Worm (Caenorhabditis elegans): ENCODE measurements around the gene clec-233.

The clec-233 gene

DNA sequence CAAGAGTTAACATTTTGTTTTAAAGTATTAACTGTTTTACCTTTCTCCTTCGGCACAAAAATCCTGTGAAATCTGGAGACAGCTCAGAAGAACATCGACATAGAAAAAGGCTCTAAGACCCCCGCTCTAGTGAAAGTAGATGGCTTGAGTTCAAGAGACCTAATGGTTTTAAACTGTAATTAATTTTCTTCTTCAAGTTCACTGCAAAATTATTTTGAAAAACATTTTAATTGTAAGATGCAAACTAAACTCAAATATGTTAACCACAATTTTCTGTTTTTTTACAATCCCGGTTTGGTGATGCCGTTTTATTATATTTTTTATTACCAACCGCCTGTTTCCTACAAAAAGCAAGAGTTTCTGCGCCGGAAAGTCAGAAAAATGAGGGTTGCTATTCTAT lies at the start of gene clec-233:
clec-233 (plus strand) TSS at position 301 of the 400 bp plus-strand sequence.
- TF ChIP-seq unc-62 (GFP tag; optimal IDR thresholded peaks at IDR 0.05), result no peak

DNA sequence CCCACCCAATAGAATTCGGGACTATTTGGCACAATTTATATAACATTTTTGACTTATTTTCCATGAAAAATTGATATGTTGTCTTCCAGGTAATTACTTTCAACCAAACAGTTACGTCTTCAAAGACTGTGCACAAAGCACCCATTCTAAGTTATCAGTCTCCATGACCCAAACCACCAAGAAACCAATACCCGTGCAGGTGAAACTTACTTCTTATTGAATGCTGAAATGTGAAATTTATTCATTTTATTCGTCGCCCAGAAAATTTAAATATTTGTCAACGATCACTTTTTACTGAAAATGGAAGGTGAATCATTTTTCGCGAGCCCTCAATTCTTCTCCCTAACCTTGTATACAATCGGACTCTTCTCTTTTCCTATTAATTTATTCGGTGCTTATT lies 43.2 kb upstream of the clec-233 start, which contains the start of gene srh-281:
srh-281 (plus strand) TSS at position 301 of the 400 bp plus-strand sequence.
- no peak for TF ChIP-seq unc-62 (GFP tag; optimal IDR thresholded peaks at IDR 0.05)

DNA sequence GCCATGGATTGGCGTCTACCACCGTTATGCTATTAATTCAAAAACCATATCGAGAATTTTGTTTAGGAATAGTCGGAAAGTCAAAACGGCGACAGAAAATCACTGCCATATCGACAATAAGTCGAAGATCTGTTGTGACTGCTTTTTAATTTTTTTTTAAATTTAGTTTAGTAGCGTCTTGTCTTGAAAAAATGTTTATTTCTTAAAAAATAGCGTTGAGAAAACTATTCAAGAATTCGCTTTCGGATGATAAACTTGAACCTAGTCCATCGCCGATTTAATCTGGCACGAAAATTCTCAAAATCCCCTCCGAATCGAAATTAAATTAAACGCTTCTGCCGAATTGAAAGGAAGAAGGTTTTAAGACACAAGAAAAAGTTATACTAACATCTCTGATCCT lies 41.6 kb upstream of the clec-233 start, which contains the start of gene srh-279:
srh-279 (plus strand) TSS at position 301 of the 400 bp plus-strand sequence.
- TF ChIP-seq unc-62 (GFP tag; optimal IDR thresholded peaks at IDR 0.05), result no peak

DNA sequence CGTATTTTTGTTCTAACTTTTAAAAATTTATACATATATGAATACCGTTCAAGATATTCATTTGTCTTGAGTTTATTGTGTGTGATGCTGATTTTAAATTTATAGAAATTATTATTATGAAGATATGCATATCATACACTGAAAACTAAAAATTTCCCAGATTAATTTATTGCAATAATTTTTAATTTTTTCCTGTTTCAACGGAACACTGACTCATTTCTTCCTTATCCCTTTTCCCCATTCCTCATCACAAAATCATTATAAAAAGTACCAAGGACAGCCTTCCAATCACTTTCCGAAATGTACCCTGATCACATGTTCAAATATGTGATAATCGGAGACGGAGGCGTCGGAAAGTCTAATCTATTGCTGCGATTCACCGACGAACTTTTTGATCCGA lies 39.1 kb upstream of the clec-233 start, which contains the start of gene rabr-4:
rabr-4 (plus strand) TSS at position 301 of the 400 bp plus-strand sequence.
- TF ChIP-seq unc-62 (GFP tag; optimal IDR thresholded peaks at IDR 0.05), result no peak

DNA sequence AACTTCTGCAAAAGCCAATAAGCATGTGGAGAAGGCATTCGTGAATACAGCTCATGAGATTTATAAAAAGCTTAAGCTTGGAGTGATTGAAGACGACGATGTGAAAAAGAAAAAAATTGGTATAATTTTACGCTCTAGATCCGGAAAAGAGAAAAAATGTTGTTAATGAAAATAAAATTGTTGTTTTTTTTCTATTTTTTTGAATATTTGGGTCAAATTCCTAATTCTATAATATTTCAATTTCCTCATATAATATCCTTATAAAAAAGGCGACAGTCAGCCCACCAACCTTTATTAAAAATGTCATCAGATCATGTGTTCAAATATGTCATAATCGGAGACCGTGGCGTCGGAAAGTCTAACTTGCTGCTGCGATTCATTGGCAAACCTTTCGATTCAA lies 38.3 kb upstream of the clec-233 start, which contains the start of gene rabr-3:
rabr-3 (plus strand) TSS at position 301 of the 400 bp plus-strand sequence.
- no peak for TF ChIP-seq unc-62 (GFP tag; optimal IDR thresholded peaks at IDR 0.05)

DNA sequence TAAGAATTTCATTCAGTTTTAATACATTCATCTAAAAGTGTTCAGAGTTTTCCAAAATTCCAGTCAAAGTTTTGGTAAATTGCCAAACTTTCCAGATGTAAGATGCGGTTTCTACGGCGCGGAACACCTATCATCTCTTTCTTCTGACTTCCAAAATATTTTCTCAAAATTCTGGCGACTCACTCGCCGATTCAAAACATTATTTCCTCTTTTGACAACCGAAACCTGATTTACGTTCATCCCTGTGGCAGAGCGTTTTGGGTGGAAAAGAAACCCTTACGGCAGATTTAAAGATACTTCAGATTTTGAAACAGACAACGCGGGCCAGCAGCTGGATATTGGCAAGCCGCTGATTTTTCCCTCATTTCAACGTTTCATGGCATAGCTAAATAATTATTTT lies 35.7 kb upstream of the clec-233 start, which contains the start of gene F11A5.5:
F11A5.5 (plus strand) TSS at position 301 of the 400 bp plus-strand sequence.
- TF ChIP-seq unc-62 (GFP tag; optimal IDR thresholded peaks at IDR 0.05), result no peak

DNA sequence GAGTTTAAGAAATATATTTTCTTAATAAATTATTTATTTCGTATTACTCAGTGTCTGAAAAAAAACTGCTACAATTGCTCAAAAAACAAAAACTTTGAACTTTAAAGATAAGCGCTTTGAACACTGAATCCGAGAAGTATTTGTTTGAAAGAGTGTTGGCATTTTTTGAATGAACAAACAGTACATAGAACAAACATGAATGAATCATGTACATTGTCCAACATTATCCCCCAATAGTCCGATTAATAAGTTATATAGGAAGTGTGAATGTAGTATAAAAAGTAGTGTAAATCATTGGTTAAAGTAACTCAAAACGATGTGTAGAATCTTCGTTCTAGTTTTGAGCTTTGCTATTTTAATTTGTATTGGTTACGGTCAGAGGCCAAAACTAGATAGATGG lies 32.0 kb upstream of the clec-233 start, which contains the start of gene F11A5.17:
F11A5.17 (plus strand) TSS at position 301 of the 400 bp plus-strand sequence.
- no peak for TF ChIP-seq unc-62 (GFP tag; optimal IDR thresholded peaks at IDR 0.05)

DNA sequence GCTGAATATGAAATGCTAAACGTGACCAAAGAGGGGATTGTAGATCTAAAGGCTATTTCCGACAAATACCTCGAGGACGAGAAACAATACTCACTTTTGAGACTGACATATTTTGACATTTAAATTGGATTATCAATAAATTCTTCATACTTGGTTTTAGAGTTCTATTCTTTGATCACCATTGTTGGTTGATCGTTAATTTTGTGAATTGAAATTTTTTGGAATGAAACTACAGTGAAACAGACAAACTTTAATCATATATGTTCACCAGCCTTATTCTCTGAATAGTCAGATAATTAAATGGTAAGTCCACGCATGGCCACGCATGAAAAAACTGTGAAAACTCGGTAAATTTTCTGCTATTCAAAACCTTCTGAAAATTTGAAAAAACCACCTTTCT lies 31.1 kb upstream of the clec-233 start, which contains the start of gene F11A5.18:
F11A5.18 (plus strand) TSS at position 301 of the 400 bp plus-strand sequence.
- no peak for TF ChIP-seq unc-62 (GFP tag; optimal IDR thresholded peaks at IDR 0.05)

DNA sequence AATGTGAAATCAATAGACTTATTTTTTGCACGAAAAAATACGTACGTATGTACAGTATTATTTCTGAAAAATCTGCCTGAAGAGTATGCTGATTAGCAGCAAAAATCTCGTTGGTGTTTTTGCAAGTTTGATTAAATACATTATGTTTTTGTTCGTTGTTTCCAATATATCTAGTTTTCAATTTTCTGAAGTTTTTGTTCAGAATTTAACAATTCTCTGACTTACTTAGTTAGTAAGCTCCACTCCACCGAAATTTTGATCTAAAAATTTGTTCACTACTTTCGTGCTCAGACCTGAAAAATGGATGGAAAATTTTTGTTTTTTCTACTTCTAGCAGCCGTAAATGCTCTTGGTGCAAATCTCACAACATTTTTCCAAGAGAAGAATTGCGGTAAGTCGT lies 28.8 kb upstream of the clec-233 start, which contains the start of gene irld-26:
irld-26 (plus strand) TSS at position 301 of the 400 bp plus-strand sequence.
- no peak for TF ChIP-seq unc-62 (GFP tag; optimal IDR thresholded peaks at IDR 0.05)

DNA sequence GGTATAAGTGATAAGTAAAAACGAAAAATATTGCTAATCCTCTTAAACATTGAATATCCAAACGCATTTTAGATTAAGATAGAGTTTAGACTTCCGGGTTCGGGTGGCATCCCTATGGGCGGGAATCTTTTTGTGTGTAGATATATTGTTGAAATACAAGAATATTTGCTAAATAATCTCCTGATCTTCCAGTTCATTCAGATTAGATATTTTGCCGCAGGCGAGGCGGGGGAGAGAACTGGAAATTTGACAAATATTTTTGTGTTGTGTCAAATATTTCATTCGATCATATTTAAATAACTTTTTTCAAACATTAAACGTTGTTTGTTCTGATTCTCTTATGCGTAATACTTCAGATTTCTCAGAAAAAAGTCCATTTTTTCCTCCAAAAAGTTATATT lies 23.9 kb upstream of the clec-233 start, which contains the start of gene oac-15:
oac-15 (minus strand) TSS at position 101 of the 400 bp plus-strand sequence.
- no peak for TF ChIP-seq unc-62 (GFP tag; optimal IDR thresholded peaks at IDR 0.05)

DNA sequence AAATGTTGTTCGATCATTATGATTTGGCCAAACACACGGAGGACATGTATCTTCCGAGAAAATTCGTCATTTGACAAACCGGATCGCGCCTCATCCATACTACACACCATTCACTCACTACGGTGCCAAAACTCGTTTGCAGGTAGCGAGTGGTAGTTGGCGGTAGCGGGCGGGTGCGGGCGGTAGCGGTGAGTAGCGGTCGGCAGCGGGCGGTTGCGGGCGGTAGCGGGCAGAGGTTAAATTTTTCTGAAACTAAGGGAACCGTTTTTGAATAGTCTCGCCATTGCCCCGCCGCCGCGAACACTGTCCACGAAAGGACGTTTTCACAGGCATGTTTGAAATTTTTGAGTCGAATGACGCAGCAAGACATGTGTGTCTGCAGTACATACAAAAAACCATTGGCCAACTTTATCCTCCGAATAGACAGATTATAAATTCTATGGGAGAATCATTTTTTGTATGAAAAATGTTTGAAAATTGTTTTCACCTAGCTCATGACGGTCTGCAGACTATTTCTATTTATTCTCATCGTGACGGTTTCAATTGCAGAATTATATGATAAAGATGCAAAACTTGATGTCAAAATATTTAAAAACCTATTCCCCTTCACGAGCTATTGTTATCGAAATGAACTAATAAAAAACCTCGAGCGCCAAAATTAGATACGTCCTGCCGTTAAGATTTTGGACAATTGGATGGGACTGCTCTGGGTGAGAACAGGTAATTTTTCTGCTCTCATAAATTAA lies 23.3 kb upstream of the clec-233 start, which contains the start of gene F11A5.16:
F11A5.16 (plus strand) TSS at position 696 of the 746 bp plus-strand sequence.
- TF ChIP-seq unc-62 (GFP tag; optimal IDR thresholded peaks at IDR 0.05), result no peak

DNA sequence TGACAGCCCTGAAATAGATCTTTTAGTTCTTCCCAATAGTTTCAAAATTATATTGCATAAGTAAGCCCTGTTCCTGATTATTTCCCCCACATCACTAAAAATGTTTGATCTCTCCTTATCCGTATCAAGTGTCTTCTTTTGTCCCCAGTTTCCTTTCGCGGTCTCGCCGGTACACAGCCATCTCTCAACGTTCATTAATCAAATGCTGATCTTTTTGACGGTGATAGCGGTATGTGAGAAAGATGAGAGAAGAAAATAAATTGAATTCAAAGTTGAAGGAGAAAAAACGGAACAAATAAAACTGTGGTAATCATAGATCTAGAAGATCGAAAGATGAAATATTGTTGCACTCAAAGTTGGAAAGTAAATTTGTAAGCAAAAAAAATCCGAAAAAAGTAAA lies 22.0 kb upstream of the clec-233 start:
- no peak for TF ChIP-seq unc-62 (GFP tag; optimal IDR thresholded peaks at IDR 0.05)

DNA sequence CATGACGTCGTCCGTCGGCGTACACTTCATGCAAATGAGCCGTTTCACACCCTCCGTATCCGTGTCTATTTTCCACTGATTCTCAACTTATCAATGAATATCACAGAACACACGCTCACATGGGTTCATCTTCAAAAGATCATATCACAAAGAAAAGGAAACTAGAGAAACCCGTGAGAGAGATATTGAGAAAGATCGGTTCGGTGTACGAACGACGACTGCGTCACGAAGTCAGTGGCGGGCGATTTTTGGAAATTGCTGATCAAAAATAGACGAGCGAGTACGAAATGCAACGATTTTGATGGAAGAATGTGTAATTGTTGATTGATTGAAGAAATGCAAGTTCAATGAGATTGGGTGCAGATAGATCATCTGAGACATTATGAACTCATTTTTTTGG lies 20.4 kb upstream of the clec-233 start:
- TF ChIP-seq unc-62 (GFP tag; optimal IDR thresholded peaks at IDR 0.05), result no peak

DNA sequence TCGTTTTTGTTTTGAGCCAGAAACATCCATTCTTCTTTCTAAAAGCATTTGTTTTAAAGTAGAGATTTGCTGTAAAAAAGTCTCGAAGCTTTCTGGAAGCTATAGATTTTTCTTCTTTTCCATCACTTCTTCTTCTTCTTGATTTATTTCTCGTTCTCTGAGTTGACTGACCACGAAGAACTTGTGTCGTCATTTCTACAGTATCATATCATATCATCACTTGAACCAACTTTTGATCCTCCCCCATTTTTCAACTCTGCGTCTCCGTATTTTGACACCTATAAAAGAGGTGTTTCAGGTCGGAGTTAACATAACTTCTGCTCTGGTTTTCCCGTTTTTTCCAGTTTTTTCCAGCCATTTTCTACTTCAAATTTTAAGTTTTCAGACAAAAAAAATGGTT lies 19.2 kb upstream of the clec-233 start, which contains the start of gene F11A5.9:
F11A5.9 (plus strand) TSS at position 386 of the 400 bp plus-strand sequence.
- TF ChIP-seq unc-62 (GFP tag; optimal IDR thresholded peaks at IDR 0.05), result no peak

DNA sequence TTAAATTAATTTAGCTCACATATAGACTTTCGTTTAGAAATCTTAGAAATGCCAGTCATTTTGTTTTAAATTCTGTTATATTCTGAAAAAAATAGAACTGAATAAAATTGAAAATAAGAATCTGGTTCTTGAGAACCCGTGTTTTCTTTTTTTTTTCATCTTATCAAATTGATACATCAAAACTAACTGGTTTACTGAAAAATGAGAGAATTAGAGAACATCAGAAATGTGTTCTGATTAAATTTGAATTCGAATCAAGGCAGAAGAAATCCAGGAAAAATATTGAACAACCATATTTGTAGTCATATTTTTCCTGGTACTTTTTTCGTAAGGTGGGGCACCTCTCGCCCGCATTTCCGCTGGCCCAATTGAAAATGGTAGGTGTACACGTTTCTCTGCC lies 15.2 kb upstream of the clec-233 start, which contains the start of gene F11A5.15:
F11A5.15 (minus strand) TSS at position 101 of the 400 bp plus-strand sequence.
- no peak for TF ChIP-seq unc-62 (GFP tag; optimal IDR thresholded peaks at IDR 0.05)

DNA sequence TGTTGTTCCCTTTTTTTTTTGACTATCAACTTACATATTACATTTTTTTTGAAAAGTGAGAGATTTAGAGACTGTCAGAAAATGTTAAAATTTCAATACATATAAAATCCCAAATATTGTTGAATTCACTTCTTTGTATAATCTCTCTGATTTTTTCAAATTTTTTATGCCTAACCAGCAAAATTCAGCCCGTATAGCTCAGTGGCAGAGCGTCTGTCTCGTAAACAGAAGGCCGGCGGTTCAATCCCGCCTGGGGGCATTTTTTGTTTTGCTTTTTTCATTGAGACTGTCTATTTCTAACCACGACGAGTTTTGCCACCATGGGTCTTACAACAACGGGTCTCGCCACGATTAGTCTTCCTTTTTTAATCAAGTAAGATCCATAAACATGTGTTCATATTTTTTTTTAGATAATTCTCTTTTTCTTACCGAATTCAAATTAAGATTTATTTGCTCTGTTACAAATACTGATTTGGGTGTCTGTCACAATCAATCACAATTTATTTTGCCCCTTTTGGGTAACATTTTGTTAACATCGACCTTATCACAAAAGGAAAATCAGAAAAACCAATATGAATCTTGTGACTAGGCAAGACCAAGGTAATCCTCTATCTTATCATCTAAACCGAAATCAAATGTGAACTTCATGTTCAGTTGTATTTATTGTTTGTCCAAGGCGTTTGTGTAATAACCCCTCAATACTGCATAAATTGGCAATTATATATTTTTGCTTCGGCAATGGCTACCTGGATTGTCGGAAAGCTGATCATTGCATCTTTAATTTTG lies 14.6 kb upstream of the clec-233 start, which contains the start of gene glc-1:
glc-1 (plus strand) TSS at position 663 of the 786 bp plus-strand sequence.
- no peak for TF ChIP-seq unc-62 (GFP tag; optimal IDR thresholded peaks at IDR 0.05)
